Fruit fly (Drosophila melanogaster) whole organism, embryonic: ENCODE data around the gene mbm.

Experiments used
- Atf6 ChIP-seq: fragments of 200-800 bp; sonication (Bioruptor generic); IDR thresholded peaks from 2 replicates; pipeline ENCODE4 v1.3.6; 2022; ENCODE audit warnings: missing biosample characterization, missing genetic modification characterization
- Bgb ChIP-seq: fragments of 200-800 bp; sonication (Bioruptor generic); IDR thresholded peaks from 2 replicates; pipeline ENCODE4 v1.3.6; 2022; ENCODE audit warnings: missing biosample characterization, missing genetic modification characterization; ENCODE audit not compliant: partially characterized antibody
- CG10209 ChIP-seq: fragments of 200-800 bp; sonication (Bioruptor generic); optimal IDR thresholded peaks from 3 replicates; lab custom pipeline; 2017; ENCODE audit warnings: missing biosample characterization, mild to moderate bottlenecking, missing genetic modification characterization, missing genetic modification reagents
- CG10321 ChIP-seq: fragments of 200-800 bp; sonication (Bioruptor generic); IDR thresholded peaks from 2 replicates; pipeline ENCODE4 v1.3.6; 2022; ENCODE audit warnings: missing biosample characterization, missing genetic modification characterization
- CG10543 ChIP-seq: fragments of 200-800 bp; sonication (Bioruptor generic); optimal IDR thresholded peaks from 3 replicates; lab custom pipeline; 2017; ENCODE audit warnings: missing biosample characterization, mild to moderate bottlenecking, missing genetic modification characterization, moderate library complexity
- CG10979 ChIP-seq: fragments of 200-800 bp; sonication (Bioruptor generic); optimal IDR thresholded peaks from 2 replicates; lab custom pipeline; 2018; ENCODE audit warnings: missing biosample characterization, mild to moderate bottlenecking, missing genetic modification characterization, moderate library complexity
- CG11456 ChIP-seq: fragments of 200-800 bp; sonication (Bioruptor generic); IDR thresholded peaks from 3 replicates; pipeline ENCODE4 v1.3.6; 2022; ENCODE audit warnings: missing biosample characterization, missing genetic modification characterization
- CG1792 ChIP-seq: fragments of 200-800 bp; sonication (Bioruptor generic); optimal IDR thresholded peaks from 2 replicates; lab custom pipeline; 2016; ENCODE audit warnings: missing biosample characterization, missing genetic modification characterization
- CG18476 ChIP-seq: fragments of 200-800 bp; sonication (Bioruptor generic); optimal IDR thresholded peaks from 2 replicates; lab custom pipeline; 2016; ENCODE audit warnings: missing biosample characterization, mild to moderate bottlenecking, missing genetic modification characterization
- CG2202 ChIP-seq: fragments of 200-800 bp; sonication (Bioruptor generic); optimal IDR thresholded peaks from 2 replicates; lab custom pipeline; 2018; ENCODE audit warnings: missing biosample characterization, mild to moderate bottlenecking, missing genetic modification characterization
- CG2889 ChIP-seq: fragments of 200-800 bp; sonication (Bioruptor generic); IDR thresholded peaks from 3 replicates; pipeline ENCODE4 v1.3.6; 2022; ENCODE audit warnings: missing biosample characterization, missing genetic modification characterization
- CG30020 ChIP-seq: fragments of 200-800 bp; optimal IDR thresholded peaks from 2 replicates; lab custom pipeline; 2019; ENCODE audit warnings: missing biosample characterization, mild to moderate bottlenecking, missing genetic modification characterization, moderate library complexity
- CG3726 ChIP-seq: fragments of 200-800 bp; sonication (Bioruptor generic); IDR thresholded peaks from 3 replicates; pipeline ENCODE4, ENCODE4 v1.3.6; 2022; ENCODE audit warnings: missing biosample characterization, missing genetic modification characterization
- CG4617 ChIP-seq: fragments of 200-800 bp; sonication (Bioruptor generic); optimal IDR thresholded peaks from 3 replicates; lab custom pipeline; 2016; ENCODE audit warnings: missing biosample characterization, missing genetic modification characterization, borderline replicate concordance
- CG4820 ChIP-seq: fragments of 200-800 bp; sonication (Bioruptor generic); optimal IDR thresholded peaks from 3 replicates; lab custom pipeline; 2016; ENCODE audit warnings: missing biosample characterization, missing genetic modification characterization
- CG6175 ChIP-seq: fragments of 200-800 bp; sonication (Bioruptor generic); IDR thresholded peaks from 3 replicates; pipeline ENCODE4 v1.3.6; 2022; ENCODE audit warnings: missing biosample characterization, missing genetic modification characterization
- CG7372 ChIP-seq: fragments of 200-800 bp; sonication (Bioruptor generic); IDR thresholded peaks from 2 replicates; pipeline ENCODE4 v1.3.6; 2022; ENCODE audit warnings: missing biosample characterization, missing genetic modification characterization
- CG8478 ChIP-seq: fragments of >200 bp; optimal IDR thresholded peaks from 2 replicates; lab custom pipeline; 2018
- CG9817 ChIP-seq: fragments of 200-800 bp; sonication (Bioruptor generic); optimal IDR thresholded peaks from 2 replicates; lab custom pipeline; 2018; ENCODE audit warnings: missing biosample characterization, mild to moderate bottlenecking, missing genetic modification characterization, moderate library complexity
- D19A ChIP-seq: fragments of 200-800 bp; optimal IDR thresholded peaks from 3 replicates; lab custom pipeline; 2019; ENCODE audit warnings: missing biosample characterization, mild to moderate bottlenecking, missing genetic modification characterization, moderate library complexity
- Ets97D ChIP-seq: fragments of 200-800 bp; sonication (Bioruptor generic); optimal IDR thresholded peaks from 3 replicates; lab custom pipeline; 2016; ENCODE audit warnings: missing biosample characterization, missing genetic modification characterization
- Hey ChIP-seq: fragments of 200-800 bp; sonication (Bioruptor generic); optimal IDR thresholded peaks from 3 replicates; lab custom pipeline; 2018; ENCODE audit warnings: missing biosample characterization, mild to moderate bottlenecking, missing genetic modification characterization
- Hr51 ChIP-seq, 2 experiments: fragments of 200-800 bp; sonication (Bioruptor generic); optimal IDR thresholded peaks; 2 replicates in 1 of 2; 3 replicates in 1 of 2; lab custom pipeline; 2016 to 2018; ENCODE audit warnings: missing biosample characterization in 2 of 2, missing genetic modification characterization in 2 of 2, mild to moderate bottlenecking in 1 of 2, moderate library complexity in 1 of 2
- Mrtf ChIP-seq: fragments of 200-800 bp; sonication (Bioruptor generic); IDR thresholded peaks from 3 replicates; pipeline ENCODE4 v1.3.6; 2022; ENCODE audit warnings: missing biosample characterization, missing genetic modification characterization
- NK7.1 ChIP-seq: fragments of 200-800 bp; sonication (Bioruptor generic); optimal IDR thresholded peaks from 3 replicates; lab custom pipeline; 2016; ENCODE audit warnings: missing biosample characterization, missing genetic modification characterization
- Stat92E ChIP-seq, 3 experiments: fragments of >200 bp in 2 of 3; fragments of 200-800 bp in 1 of 3; sonication (Bioruptor generic) in 1 of 3; optimal IDR thresholded peaks; 2 replicates each; lab custom pipeline; 2017 to 2019; ENCODE audit warnings: missing biosample characterization in 3 of 3, missing genetic modification characterization in 3 of 3, mild to moderate bottlenecking in 1 of 3, moderate library complexity in 1 of 3
- dimm ChIP-seq: fragments of 200-800 bp; sonication (Bioruptor generic); IDR thresholded peaks from 2 replicates; pipeline ENCODE4 v1.3.6; 2022; ENCODE audit warnings: missing biosample characterization, missing genetic modification characterization
- gcm ChIP-seq: fragments of 200-800 bp; sonication (Bioruptor generic); optimal IDR thresholded peaks from 2 replicates; lab custom pipeline; 2019; ENCODE audit warnings: missing biosample characterization, mild to moderate bottlenecking, missing genetic modification characterization, moderate library complexity
- grn ChIP-seq: fragments of 200-800 bp; sonication (Bioruptor generic); optimal IDR thresholded peaks from 3 replicates; lab custom pipeline; 2017; ENCODE audit warnings: missing biosample characterization, missing genetic modification characterization
- hb ChIP-seq: fragments of 200-800 bp; sonication (Bioruptor generic); IDR thresholded peaks from 3 replicates; pipeline ENCODE4 v1.3.6; 2022; ENCODE audit warnings: missing biosample characterization, missing genetic modification characterization; ENCODE audit not compliant: partially characterized antibody
- ind ChIP-seq: fragments of 200-800 bp; sonication (Bioruptor generic); optimal IDR thresholded peaks from 3 replicates; lab custom pipeline; 2016; ENCODE audit warnings: missing biosample characterization, missing genetic modification characterization
- insv ChIP-seq, 2 experiments: fragments of 200-800 bp; sonication (Bioruptor generic); optimal IDR thresholded peaks; 3 replicates each; lab custom pipeline; 2016 to 2018; ENCODE audit warnings: missing biosample characterization in 2 of 2, missing genetic modification characterization in 2 of 2
- ken ChIP-seq: fragments of 200-800 bp; sonication (Bioruptor generic); IDR thresholded peaks from 3 replicates; pipeline ENCODE4 v1.3.6; 2022; ENCODE audit warnings: missing biosample characterization, missing genetic modification characterization
- lola ChIP-seq, 3 experiments: fragments of >200 bp in 2 of 3; fragments of 200-800 bp in 1 of 3; sonication (Bioruptor generic) in 1 of 3; optimal IDR thresholded peaks; 2 replicates each; lab custom pipeline; 2017 to 2019; ENCODE audit warnings: missing biosample characterization in 3 of 3, missing genetic modification characterization in 3 of 3, mild to moderate bottlenecking in 1 of 3, moderate library complexity in 1 of 3
- nmo ChIP-seq: fragments of 200-800 bp; sonication (Bioruptor generic); optimal IDR thresholded peaks from 2 replicates; lab custom pipeline; 2018; ENCODE audit warnings: missing biosample characterization, mild to moderate bottlenecking, missing genetic modification characterization, moderate library complexity
- pfk ChIP-seq: fragments of 200-800 bp; sonication (Bioruptor generic); optimal IDR thresholded peaks from 2 replicates; lab custom pipeline; 2018; ENCODE audit warnings: missing biosample characterization, mild to moderate bottlenecking, missing genetic modification characterization, moderate library complexity
- pnt ChIP-seq: fragments of 200-800 bp; sonication (Bioruptor generic); optimal IDR thresholded peaks from 3 replicates; lab custom pipeline; 2016; ENCODE audit warnings: missing biosample characterization, missing genetic modification characterization
- psq ChIP-seq: fragments of 200-800 bp; sonication (Bioruptor generic); optimal IDR thresholded peaks from 2 replicates; lab custom pipeline; 2017; ENCODE audit warnings: missing biosample characterization, missing genetic modification characterization
- pzg ChIP-seq: fragments of 200-800 bp; sonication (Bioruptor generic); optimal IDR thresholded peaks from 3 replicates; lab custom pipeline; 2018; ENCODE audit warnings: missing biosample characterization, mild to moderate bottlenecking, missing genetic modification characterization, moderate library complexity
- repo ChIP-seq: fragments of 200-800 bp; sonication (Bioruptor generic); optimal IDR thresholded peaks from 2 replicates; lab custom pipeline; 2016; ENCODE audit warnings: missing biosample characterization, missing genetic modification characterization
- run ChIP-seq: fragments of 200-800 bp; sonication (Bioruptor generic); optimal IDR thresholded peaks from 3 replicates; lab custom pipeline; 2018; ENCODE audit warnings: missing biosample characterization, mild to moderate bottlenecking, missing genetic modification characterization
- sc ChIP-seq, 3 experiments: fragments of >200 bp in 2 of 3; fragments of 200-800 bp in 1 of 3; sonication (Bioruptor generic) in 1 of 3; optimal IDR thresholded peaks; 2 replicates in 2 of 3; 3 replicates in 1 of 3; lab custom pipeline; 2017; ENCODE audit warnings: mild to moderate bottlenecking in 1 of 3, missing biosample characterization in 1 of 3, missing genetic modification characterization in 1 of 3, missing genetic modification reagents in 1 of 3
- scrt ChIP-seq: fragments of 200-800 bp; sonication (Bioruptor generic); optimal IDR thresholded peaks from 2 replicates; lab custom pipeline; 2018; ENCODE audit warnings: missing biosample characterization, mild to moderate bottlenecking, missing genetic modification characterization, moderate library complexity
- seq ChIP-seq: fragments of 200-800 bp; sonication (Bioruptor generic); IDR thresholded peaks from 2 replicates; pipeline ENCODE4 v1.3.6; 2022; ENCODE audit warnings: missing biosample characterization, missing genetic modification characterization
- sima ChIP-seq: fragments of 200-800 bp; sonication (Bioruptor generic); optimal IDR thresholded peaks from 2 replicates; lab custom pipeline; 2016; ENCODE audit warnings: missing biosample characterization, missing genetic modification characterization
- sug ChIP-seq: fragments of 200-800 bp; optimal IDR thresholded peaks from 2 replicates; lab custom pipeline; 2019; ENCODE audit warnings: missing biosample characterization, mild to moderate bottlenecking, missing genetic modification characterization, moderate library complexity
- tll ChIP-seq, 2 experiments: fragments of 200-800 bp in 1 of 2; fragments of >200 bp in 1 of 2; sonication (Bioruptor generic) in 1 of 2; optimal IDR thresholded peaks; 2 replicates each; lab custom pipeline; 2017 to 2019; ENCODE audit warnings: missing biosample characterization in 2 of 2, missing genetic modification characterization in 2 of 2, mild to moderate bottlenecking in 1 of 2, moderate library complexity in 1 of 2
- trem ChIP-seq: fragments of 200-800 bp; optimal IDR thresholded peaks from 3 replicates; lab custom pipeline; 2019; ENCODE audit warnings: missing biosample characterization, mild to moderate bottlenecking, missing genetic modification characterization, moderate library complexity
- tup ChIP-seq: fragments of 200-800 bp; sonication (Bioruptor generic); optimal IDR thresholded peaks from 2 replicates; lab custom pipeline; 2016; ENCODE audit warnings: missing biosample characterization, mild to moderate bottlenecking, missing genetic modification characterization, moderate library complexity
- tx ChIP-seq: fragments of 200-800 bp; sonication (Bioruptor generic); optimal IDR thresholded peaks from 2 replicates; lab custom pipeline; 2016; ENCODE audit warnings: missing biosample characterization, missing genetic modification characterization

The mbm gene

dm6 chr2L:305646-306045, 32.1 kb upstream of the mbm start, which contains the start of gene Plc21C (continued):
- TF ChIP-seq Stat92E (GFP tag; optimal IDR thresholded peaks at IDR 0.05; lab: Kevin White, UChicago) (peak in 1 of 3 experiments; percentile 62), scrt (GFP tag; lab: Kevin White, UChicago) (peak; percentile 12), CG8478 (no peak), CG9817 (peak; percentile 46), CG4820 (GFP tag; lab: Kevin White, UChicago) (peak; percentile 7), D19A (tag; lab: Kevin White, UChicago) (peak; percentile 6), Bgb (GFP tag; lab: Robert Waterston, UW) (peak; percentile 43; the same call in 1 of the 2 replicates), NK7.1 (GFP tag; lab: Kevin White, UChicago) (peak; percentile 49), pfk (no peak), CG1792 (GFP tag; lab: Kevin White, UChicago) (peak; percentile 23), lola (GFP tag; optimal IDR thresholded peaks at IDR 0.05; lab: Kevin White, UChicago) (peak in 1 of 3 experiments; percentile 22), gcm (GFP tag; lab: Kevin White, UChicago) (peak; percentile 25), Hey (tag; lab: Kevin White, UChicago) (no peak), run (tag; lab: Kevin White, UChicago) (peak; percentile 40), nmo (GFP tag; lab: Kevin White, UChicago) (peak; percentile 77), repo (GFP tag; lab: Kevin White, UChicago) (no peak), CG30020 (tag; lab: Kevin White, UChicago) (peak; percentile 25), tx (peak; percentile 33), sima (GFP tag; lab: Kevin White, UChicago) (no peak), CG2889 (GFP tag; lab: Robert Waterston, UW) (no peak), CG6175 (GFP tag; lab: Robert Waterston, UW) (no peak), grn (GFP tag; lab: Kevin White, UChicago) (peak; percentile 48), psq (GFP tag; lab: Kevin White, UChicago) (no peak), hb (GFP tag; lab: Robert Waterston, UW) (no peak), Hr51 (GFP tag; optimal IDR thresholded peaks at IDR 0.05; lab: Kevin White, UChicago) (peak; percentile 28 to 64), pnt (GFP tag; lab: Kevin White, UChicago) (peak; percentile 25), CG10321 (GFP tag; lab: Robert Waterston, UW) (no peak), Atf6 (GFP tag; lab: Robert Waterston, UW) (peak; percentile 42; the same call in 1 of the 2 replicates), pzg (peak; percentile 96), sc (optimal IDR thresholded peaks at IDR 0.05; lab: Kevin White, UChicago) (no peak), sc (GFP tag; optimal IDR thresholded peaks at IDR 0.05; lab: Kevin White, UChicago) (no peak), seq (GFP tag; lab: Robert Waterston, UW) (no peak), dimm (GFP tag; lab: Robert Waterston, UW) (no peak), ken (no peak), CG10543 (GFP tag; lab: Kevin White, UChicago) (peak; percentile 48), CG11456 (GFP tag; lab: Robert Waterston, UW) (0 out of 3 replicates have a peak, but pooled peaks have one; percentile 27), Ets97D (peak; percentile 84), tll (GFP tag; optimal IDR thresholded peaks at IDR 0.05; lab: Kevin White, UChicago) (no peak), tup (GFP tag; lab: Kevin White, UChicago) (peak; percentile 5), Mrtf (GFP tag; lab: Robert Waterston, UW) (no peak), CG3726 (GFP tag; lab: Robert Waterston, UW) (no peak), CG7372 (GFP tag; lab: Robert Waterston, UW) (no peak), trem (peak; percentile 100), CG18476 (GFP tag; lab: Kevin White, UChicago) (peak; percentile 33), CG10209 (GFP tag; lab: Kevin White, UChicago) (peak; percentile 11), ind (GFP tag; lab: Kevin White, UChicago) (peak; percentile 38), CG2202 (tag; lab: Kevin White, UChicago) (no peak), CG10979 (peak; percentile 21), insv (GFP tag; optimal IDR thresholded peaks at IDR 0.05; lab: Kevin White, UChicago) (no peak), CG4617 (GFP tag; lab: Kevin White, UChicago) (peak; percentile 29), sug (tag; lab: Kevin White, UChicago) (peak; percentile 71)
